Worm (Caenorhabditis elegans) whole organism, late embryonic: Measurements from ENCODE around the gene xbx-5.

ENCODE experiments used
- ceh-34 ChIP-seq: sonication (generic microtip); optimal IDR thresholded peaks from 2 replicates; lab custom pipeline; 2016; ENCODE audit warnings: mild to moderate bottlenecking, missing genetic modification characterization, missing compliant biosample characterization
- lim-6 ChIP-seq: sonication (generic microtip); optimal IDR thresholded peaks from 2 replicates; lab custom pipeline; 2016; ENCODE audit warnings: missing genetic modification characterization, missing compliant biosample characterization

DNA sequence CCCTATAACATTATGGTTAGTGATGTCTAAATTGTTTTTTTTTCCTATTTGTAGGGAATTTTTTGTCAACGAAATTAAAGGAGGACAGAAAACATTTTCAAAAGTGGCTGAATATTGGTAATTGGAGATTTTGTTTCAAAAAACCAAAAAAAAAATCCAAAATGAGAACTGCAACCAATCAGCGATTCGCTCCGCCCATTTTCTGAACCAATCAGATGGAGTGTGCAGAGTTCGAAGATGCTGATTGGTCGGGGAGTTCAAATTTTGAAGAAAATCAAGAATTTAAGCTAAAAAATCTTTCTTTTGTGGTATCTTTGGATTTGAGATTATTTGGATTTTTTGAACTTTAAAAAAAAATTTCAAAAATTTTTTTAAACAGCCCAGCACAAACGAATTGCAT lies 5.9 kb downstream of the xbx-5 start:
- TF ChIP-seq ceh-34 (tag; lab: Kevin White, UChicago) = no peak
- TF ChIP-seq lim-6 (tag; lab: Kevin White, UChicago) = no peak
